Fruit fly (Drosophila melanogaster) whole organism, embryonic: ENCODE measurements around the gene CG31974.

Experiments
- Abd-B ChIP-seq: fragments of 200-800 bp; sonication (Bioruptor generic); optimal IDR thresholded peaks from 2 replicates; lab custom pipeline; 2018; ENCODE audit warnings: missing biosample characterization, mild to moderate bottlenecking, missing genetic modification characterization, moderate library complexity
- Ada2b ChIP-seq: fragments of 200-800 bp; sonication (Bioruptor generic); IDR thresholded peaks from 2 replicates; pipeline ENCODE4 v1.3.6; 2022; ENCODE audit warnings: missing biosample characterization, missing genetic modification characterization
- Aef1 ChIP-seq: fragments of 200-800 bp; sonication (Bioruptor generic); IDR thresholded peaks from 3 replicates; pipeline ENCODE4 v1.3.6; 2022; ENCODE audit warnings: missing biosample characterization, missing genetic modification characterization
- Awh ChIP-seq: fragments of 200-800 bp; sonication (Bioruptor generic); IDR thresholded peaks from 2 replicates; pipeline ENCODE4, ENCODE4 v1.3.6; 2022; ENCODE audit warnings: missing biosample characterization, missing genetic modification characterization
- Blimp-1 ChIP-seq: fragments of 200-800 bp; sonication (Bioruptor generic); optimal IDR thresholded peaks from 3 replicates; lab custom pipeline; 2018; ENCODE audit warnings: missing biosample characterization, missing genetic modification characterization, mild to moderate bottlenecking, moderate library complexity, missing genetic modification reagents
- Bteb2 ChIP-seq: fragments of 200-800 bp; sonication (Bioruptor generic); optimal IDR thresholded peaks from 2 replicates; lab custom pipeline; 2016; ENCODE audit warnings: missing biosample characterization, missing genetic modification characterization
- CG12236 ChIP-seq: fragments of 200-800 bp; sonication (Bioruptor generic); optimal IDR thresholded peaks from 2 replicates; lab custom pipeline; 2016; ENCODE audit warnings: missing biosample characterization, missing genetic modification characterization
- CG13894 ChIP-seq: fragments of 200-800 bp; sonication (Bioruptor generic); optimal IDR thresholded peaks from 3 replicates; lab custom pipeline; 2018; ENCODE audit warnings: missing biosample characterization, mild to moderate bottlenecking, missing genetic modification characterization, moderate library complexity
- CG15073 ChIP-seq: fragments of 200-800 bp; sonication (Bioruptor generic); optimal IDR thresholded peaks from 2 replicates; lab custom pipeline; 2016; ENCODE audit warnings: missing biosample characterization, missing genetic modification characterization
- CG17385 ChIP-seq: fragments of 200-800 bp; sonication (Bioruptor generic); optimal IDR thresholded peaks from 3 replicates; lab custom pipeline; 2018; ENCODE audit warnings: missing biosample characterization, mild to moderate bottlenecking, missing genetic modification characterization
- CG18011 ChIP-seq: fragments of 200-800 bp; sonication (Bioruptor generic); optimal IDR thresholded peaks from 2 replicates; lab custom pipeline; 2017; ENCODE audit warnings: missing biosample characterization, missing genetic modification characterization, mild to moderate bottlenecking, moderate library complexity, missing genotype
- CG31388 ChIP-seq: fragments of 200-800 bp; sonication (Bioruptor generic); optimal IDR thresholded peaks from 2 replicates; lab custom pipeline; 2016; ENCODE audit warnings: missing biosample characterization, missing genetic modification characterization
- CG31441 ChIP-seq: fragments of 200-800 bp; sonication (Bioruptor generic); IDR thresholded peaks from 2 replicates; pipeline ENCODE4 v1.3.6; 2022; ENCODE audit warnings: missing biosample characterization, missing genetic modification characterization
- CG32532 ChIP-seq: fragments of 200-800 bp; sonication (Bioruptor generic); IDR thresholded peaks from 2 replicates; pipeline ENCODE4 v1.3.6; 2022; ENCODE audit warnings: missing biosample characterization, missing genetic modification characterization
- CG3995 ChIP-seq: fragments of 200-800 bp; sonication (Bioruptor generic); optimal IDR thresholded peaks from 3 replicates; lab custom pipeline; 2016; ENCODE audit warnings: missing biosample characterization, missing genetic modification characterization
- CG7357 ChIP-seq: fragments of 200-800 bp; sonication (Bioruptor generic); IDR thresholded peaks from 3 replicates; pipeline ENCODE4 v1.3.6; 2022; ENCODE audit warnings: missing biosample characterization, missing genetic modification characterization
- Deaf1 ChIP-seq: fragments of 200-800 bp; optimal IDR thresholded peaks from 3 replicates; lab custom pipeline; 2019; ENCODE audit warnings: missing biosample characterization, mild to moderate bottlenecking, missing genetic modification characterization, moderate library complexity
- Ets65A ChIP-seq: fragments of 200-800 bp; sonication (Bioruptor generic); peaks from one replicate; lab custom pipeline; 2016; ENCODE audit warnings: missing biosample characterization, missing genetic modification characterization
- H15 ChIP-seq: fragments of 200-800 bp; sonication (Bioruptor generic); IDR thresholded peaks from 3 replicates; pipeline ENCODE4 v1.3.6; 2022; ENCODE audit warnings: missing biosample characterization, missing genetic modification characterization
- HLH54F ChIP-seq: fragments of 200-800 bp; sonication (Bioruptor generic); optimal IDR thresholded peaks from 3 replicates; lab custom pipeline; 2016; ENCODE audit warnings: missing biosample characterization, missing genetic modification characterization
- Hr51 ChIP-seq, 2 experiments: fragments of 200-800 bp; sonication (Bioruptor generic); optimal IDR thresholded peaks; 2 replicates in 1 of 2; 3 replicates in 1 of 2; lab custom pipeline; 2016 to 2018; ENCODE audit warnings: missing biosample characterization in 2 of 2, missing genetic modification characterization in 2 of 2, mild to moderate bottlenecking in 1 of 2, moderate library complexity in 1 of 2
- Kr ChIP-seq: fragments of 200-800 bp; sonication (Bioruptor generic); optimal IDR thresholded peaks from 2 replicates; lab custom pipeline; 2017; ENCODE audit warnings: missing biosample characterization, mild to moderate bottlenecking, missing genetic modification characterization
- MTF-1 ChIP-seq: fragments of 200-800 bp; sonication (Bioruptor generic); optimal IDR thresholded peaks from 2 replicates; lab custom pipeline; 2018; ENCODE audit warnings: missing biosample characterization, mild to moderate bottlenecking, missing genetic modification characterization, borderline replicate concordance
- NC2α ChIP-seq: fragments of 200-800 bp; sonication (Bioruptor generic); optimal IDR thresholded peaks from 2 replicates; lab custom pipeline; 2016; ENCODE audit warnings: missing biosample characterization, missing genetic modification characterization
- Ravus ChIP-seq: fragments of 200-800 bp; sonication (Bioruptor generic); IDR thresholded peaks from 2 replicates; pipeline ENCODE4 v1.3.6; 2022; ENCODE audit warnings: missing biosample characterization, missing genetic modification characterization
- Rfx ChIP-seq: fragments of 200-800 bp; sonication (Bioruptor generic); IDR thresholded peaks from 2 replicates; pipeline ENCODE4 v1.3.6; 2022; ENCODE audit warnings: missing biosample characterization, missing genetic modification characterization
- Rx ChIP-seq: fragments of 200-800 bp; sonication (Bioruptor generic); IDR thresholded peaks from 2 replicates; pipeline ENCODE4 v1.3.6; 2022; ENCODE audit warnings: missing biosample characterization, missing genetic modification characterization
- Trl ChIP-seq, 3 experiments: fragments of >200 bp in 2 of 3; fragments of 200-800 bp in 1 of 3; sonication (Bioruptor generic) in 1 of 3; optimal IDR thresholded peaks; 2 replicates in 1 of 3; 3 replicates in 2 of 3; lab custom pipeline; 2016 to 2017; ENCODE audit warnings: missing biosample characterization in 1 of 3, missing genetic modification characterization in 1 of 3
- abd-A ChIP-seq: fragments of 200-800 bp; sonication (Bioruptor generic); optimal IDR thresholded peaks from 3 replicates; lab custom pipeline; 2019; ENCODE audit warnings: missing biosample characterization, mild to moderate bottlenecking, missing genetic modification characterization, moderate library complexity
- ash1 ChIP-seq: fragments of 200-800 bp; sonication (Bioruptor generic); optimal IDR thresholded peaks from 2 replicates; lab custom pipeline; 2018; ENCODE audit warnings: missing biosample characterization, mild to moderate bottlenecking, missing genetic modification characterization
- bcd ChIP-seq: fragments of 200-800 bp; sonication (Bioruptor generic); optimal IDR thresholded peaks from 2 replicates; lab custom pipeline; 2017; ENCODE audit warnings: missing biosample characterization, mild to moderate bottlenecking, missing genetic modification characterization
- crp ChIP-seq, 2 experiments: fragments of 200-800 bp; sonication (Bioruptor generic); optimal IDR thresholded peaks; 2 replicates in 1 of 2; 3 replicates in 1 of 2; lab custom pipeline; 2017; ENCODE audit warnings: missing biosample characterization in 2 of 2, missing genetic modification characterization in 2 of 2, mild to moderate bottlenecking in 1 of 2, moderate library complexity in 1 of 2
- dysf ChIP-seq: fragments of 200-800 bp; sonication (Bioruptor generic); IDR thresholded peaks from 3 replicates; pipeline ENCODE4 v1.3.6; 2022; ENCODE audit warnings: missing biosample characterization, missing genetic modification characterization
- fd64A ChIP-seq: fragments of 200-800 bp; sonication (Bioruptor generic); optimal IDR thresholded peaks from 3 replicates; lab custom pipeline; 2018; ENCODE audit warnings: missing biosample characterization, mild to moderate bottlenecking, missing genetic modification characterization
- grau ChIP-seq: fragments of 200-800 bp; optimal IDR thresholded peaks from 3 replicates; lab custom pipeline; 2019; ENCODE audit warnings: missing biosample characterization, mild to moderate bottlenecking, missing genetic modification characterization, moderate library complexity
- hb ChIP-seq: fragments of 200-800 bp; sonication (Bioruptor generic); IDR thresholded peaks from 3 replicates; pipeline ENCODE4 v1.3.6; 2022; ENCODE audit warnings: missing biosample characterization, missing genetic modification characterization; ENCODE audit not compliant: partially characterized antibody
- hkb ChIP-seq, 2 experiments: fragments of 200-800 bp in 1 of 2; fragments of >200 bp in 1 of 2; sonication (Bioruptor generic) in 1 of 2; IDR thresholded peaks in 1 of 2; optimal IDR thresholded peaks in 1 of 2; 2 replicates each; pipeline versions ENCODE4 v1.3.6 to Lab custom; 2017 to 2022; ENCODE audit warnings: missing biosample characterization in 1 of 2, missing genetic modification characterization in 1 of 2
- jigr1 ChIP-seq: fragments of 200-800 bp; sonication (Bioruptor generic); IDR thresholded peaks from 3 replicates; pipeline ENCODE4 v1.3.6; 2022; ENCODE audit warnings: missing biosample characterization, missing genetic modification characterization
- ken ChIP-seq: fragments of 200-800 bp; sonication (Bioruptor generic); IDR thresholded peaks from 3 replicates; pipeline ENCODE4 v1.3.6; 2022; ENCODE audit warnings: missing biosample characterization, missing genetic modification characterization
- lmd ChIP-seq: fragments of 200-800 bp; sonication (Bioruptor generic); IDR thresholded peaks from 2 replicates; pipeline ENCODE4 v1.3.6; 2022; ENCODE audit warnings: missing biosample characterization, missing genetic modification characterization
- lola ChIP-seq, 3 experiments: fragments of >200 bp in 2 of 3; fragments of 200-800 bp in 1 of 3; sonication (Bioruptor generic) in 1 of 3; optimal IDR thresholded peaks; 2 replicates each; lab custom pipeline; 2017 to 2019; ENCODE audit warnings: missing biosample characterization in 3 of 3, missing genetic modification characterization in 3 of 3, mild to moderate bottlenecking in 1 of 3, moderate library complexity in 1 of 3
- odd ChIP-seq: fragments of 200-800 bp; sonication (Bioruptor generic); optimal IDR thresholded peaks from 2 replicates; lab custom pipeline; 2017; ENCODE audit warnings: missing biosample characterization, mild to moderate bottlenecking, missing genetic modification characterization
- ro ChIP-seq: fragments of 200-800 bp; sonication (Bioruptor generic); IDR thresholded peaks from 2 replicates; pipeline ENCODE4 v1.3.6; 2022; ENCODE audit warnings: missing biosample characterization, missing genetic modification characterization
- salm ChIP-seq: fragments of 200-800 bp; sonication (Bioruptor generic); optimal IDR thresholded peaks from 2 replicates; lab custom pipeline; 2018; ENCODE audit warnings: missing biosample characterization, mild to moderate bottlenecking, missing genetic modification characterization
- sima ChIP-seq: fragments of 200-800 bp; sonication (Bioruptor generic); optimal IDR thresholded peaks from 2 replicates; lab custom pipeline; 2016; ENCODE audit warnings: missing biosample characterization, missing genetic modification characterization
- tll ChIP-seq, 2 experiments: fragments of 200-800 bp in 1 of 2; fragments of >200 bp in 1 of 2; sonication (Bioruptor generic) in 1 of 2; optimal IDR thresholded peaks; 2 replicates each; lab custom pipeline; 2017 to 2019; ENCODE audit warnings: missing biosample characterization in 2 of 2, missing genetic modification characterization in 2 of 2, mild to moderate bottlenecking in 1 of 2, moderate library complexity in 1 of 2
- ttk ChIP-seq: fragments of 200-800 bp; sonication (Bioruptor generic); IDR thresholded peaks from 2 replicates; pipeline ENCODE4 v2.1.2; 2022; ENCODE audit warnings: missing biosample characterization, missing genetic modification characterization
- zfh2 ChIP-seq: fragments of 200-800 bp; sonication (Bioruptor generic); optimal IDR thresholded peaks from 2 replicates; lab custom pipeline; 2016; ENCODE audit warnings: missing biosample characterization, missing genetic modification characterization

CG31974 gene

dm6 chr2L:160581-161452, 17.9 kb upstream of the CG31974 start (continued):
- no peak for TF ChIP-seq jigr1 (GFP tag; lab: Robert Waterston, UW)
- TF ChIP-seq CG3995: no peak
- no peak for TF ChIP-seq Awh (GFP tag; lab: Robert Waterston, UW)
- no peak for TF ChIP-seq lmd (GFP tag; lab: Robert Waterston, UW)
- TF ChIP-seq Ravus: no peak
- no peak for TF ChIP-seq NC2α (GFP tag; lab: Kevin White, UChicago)
- TF ChIP-seq grau (tag; lab: Kevin White, UChicago): no peak
- TF ChIP-seq dysf: no peak
- peak; percentile 54 for TF ChIP-seq MTF-1
- peak; percentile 99 for TF ChIP-seq abd-A (tag; lab: Kevin White, UChicago)
- TF ChIP-seq Bteb2 (GFP tag; lab: Kevin White, UChicago): no peak
- peak in 1 of 2 experiments; percentile 3 for TF ChIP-seq crp (GFP tag; optimal IDR thresholded peaks at IDR 0.05; lab: Kevin White, UChicago)
- no peak for TF ChIP-seq CG32532 (GFP tag; lab: Robert Waterston, UW)
- TF ChIP-seq CG31388 (GFP tag; lab: Kevin White, UChicago): no peak
- no peak for TF ChIP-seq tll (GFP tag; optimal IDR thresholded peaks at IDR 0.05; lab: Kevin White, UChicago)
- TF ChIP-seq CG15073 (GFP tag; lab: Kevin White, UChicago): no peak
- TF ChIP-seq CG13894: peak; percentile 79
- no peak for TF ChIP-seq CG7357 (GFP tag; lab: Robert Waterston, UW)
- TF ChIP-seq Rfx (GFP tag; lab: Robert Waterston, UW): no peak
- no peak for TF ChIP-seq CG31441 (GFP tag; lab: Robert Waterston, UW)
- no peak for TF ChIP-seq odd
- peak; percentile 37 for TF ChIP-seq CG17385 (GFP tag; lab: Kevin White, UChicago)
- no peak for TF ChIP-seq CG12236 (GFP tag; lab: Kevin White, UChicago)
- no peak for TF ChIP-seq Ets65A
- no peak for TF ChIP-seq H15 (GFP tag; lab: Robert Waterston, UW)
- TF ChIP-seq Rx (GFP tag; lab: Robert Waterston, UW): no peak
- peak; percentile 38 for TF ChIP-seq Deaf1 (tag; lab: Kevin White, UChicago)
- TF ChIP-seq Aef1 (GFP tag; lab: Robert Waterston, UW): no peak
- TF ChIP-seq ken (GFP tag; lab: Robert Waterston, UW): no peak
- TF ChIP-seq HLH54F (GFP tag; lab: Kevin White, UChicago): no peak
- TF ChIP-seq Hr51 (GFP tag; optimal IDR thresholded peaks at IDR 0.05; lab: Kevin White, UChicago): peak in 1 of 2 experiments; percentile 25
- no peak for TF ChIP-seq fd64A
- no peak for TF ChIP-seq Ada2b (GFP tag; lab: Robert Waterston, UW)
- TF ChIP-seq hkb (optimal IDR thresholded peaks at IDR 0.05; lab: Kevin White, UChicago): no peak
- no peak for TF ChIP-seq hkb (GFP tag; IDR thresholded peaks at IDR 0.05; lab: Robert Waterston, UW)
- TF ChIP-seq ttk: no peak
- peak; percentile 25 for TF ChIP-seq Abd-B (GFP tag; lab: Kevin White, UChicago)
- TF ChIP-seq salm: no peak
- TF ChIP-seq bcd (GFP tag; lab: Kevin White, UChicago): peak; percentile 22
- no peak for TF ChIP-seq zfh2 (GFP tag; lab: Kevin White, UChicago)
- no peak for TF ChIP-seq CG18011 (GFP tag; lab: Kevin White, UChicago)
- TF ChIP-seq Blimp-1 (GFP tag; lab: Kevin White, UChicago): no peak
- peak; percentile 71 for TF ChIP-seq ash1 (GFP tag; lab: Kevin White, UChicago)
- TF ChIP-seq Kr (GFP tag; lab: Kevin White, UChicago): peak; percentile 99
- no peak for TF ChIP-seq ro (GFP tag; lab: Robert Waterston, UW)
- TF ChIP-seq Trl (optimal IDR thresholded peaks at IDR 0.05; lab: Kevin White, UChicago): peak; percentile 63 to 85
- TF ChIP-seq Trl (GFP tag; optimal IDR thresholded peaks at IDR 0.05; lab: Kevin White, UChicago): peak; percentile 12
- TF ChIP-seq sima (GFP tag; lab: Kevin White, UChicago): no peak
- TF ChIP-seq hb (GFP tag; lab: Robert Waterston, UW): no peak
- TF ChIP-seq lola (GFP tag; optimal IDR thresholded peaks at IDR 0.05; lab: Kevin White, UChicago): peak in 1 of 3 experiments; percentile 18
